Worm (Caenorhabditis elegans) whole organism, L4 larva: ENCODE measurements around the gene abce-1.

Source experiments
- ZK546.5 ChIP-seq, 2 experiments: sonication (generic microtip); optimal IDR thresholded peaks; 2 replicates each; lab custom pipeline; 2017; ENCODE audit warnings: missing biosample characterization in 2 of 2, missing genetic modification characterization in 2 of 2
- aly-2 ChIP-seq: sonication (generic microtip); optimal IDR thresholded peaks from 2 replicates; lab custom pipeline; 2018; ENCODE audit warnings: missing biosample characterization, missing genetic modification characterization
- daf-8 ChIP-seq: fragments of 200-800 bp; sonication (Bioruptor generic); IDR thresholded peaks from 2 replicates; pipeline ENCODE4 v1.3.6; 2022; ENCODE audit warnings: missing genetic modification characterization, missing compliant biosample characterization
- lin-13 ChIP-seq: fragments of 150-350 bp; optimal IDR thresholded peaks from 2 replicates; lab custom pipeline; 2014; ENCODE audit warnings: missing biosample characterization, missing genetic modification reagents, missing genetic modification characterization
- nhr-11 ChIP-seq: fragments of 150-350 bp; optimal IDR thresholded peaks from 2 replicates; lab custom pipeline; 2014; ENCODE audit warnings: missing biosample characterization, missing genetic modification characterization
- nhr-41 ChIP-seq: fragments of 200-800 bp; sonication (Bioruptor generic); IDR thresholded peaks from 2 replicates; pipeline ENCODE4 v1.3.6; 2022; ENCODE audit warnings: missing genetic modification reagents, missing genetic modification characterization, missing compliant biosample characterization
- nhr-6 ChIP-seq: fragments of 150-350 bp; optimal IDR thresholded peaks from 2 replicates; lab custom pipeline; 2014; ENCODE audit warnings: missing biosample characterization, missing genetic modification characterization
- zip-11 ChIP-seq: fragments of 200-800 bp; sonication (Bioruptor generic); IDR thresholded peaks from 2 replicates; pipeline ENCODE4 v1.3.6; 2022; ENCODE audit warnings: missing genetic modification characterization, missing compliant biosample characterization
- ztf-11 ChIP-seq: fragments of 150-350 bp; optimal IDR thresholded peaks from 2 replicates; lab custom pipeline; 2014; ENCODE audit warnings: missing biosample characterization, missing genetic modification characterization

DNA sequence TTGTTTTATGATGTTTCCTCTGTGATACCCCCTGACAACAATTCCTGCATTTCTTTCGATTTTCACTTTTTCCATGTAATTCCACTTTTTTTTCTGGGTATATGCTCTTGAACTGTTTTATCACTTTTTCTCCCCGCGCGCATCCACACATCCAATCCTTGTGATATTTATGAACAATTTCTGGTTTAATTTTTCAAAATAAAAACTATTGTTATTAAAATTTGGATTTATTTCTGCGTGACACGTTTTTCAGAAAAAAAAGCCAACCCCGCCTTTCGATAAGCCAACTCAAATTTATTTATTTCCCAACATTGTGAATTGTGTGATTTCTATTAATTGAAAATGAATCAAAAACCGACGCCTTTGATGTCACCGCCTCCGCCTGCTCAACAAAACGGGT lies 51.1 kb downstream of the abce-1 start, which contains the start of gene Y39E4B.11:
- TF ChIP-seq lin-13 (GFP tag; lab: Kevin White, UChicago) (no peak), nhr-41 (GFP tag; lab: Robert Waterston, UW) (no peak), daf-8 (no peak), nhr-11 (no peak), ZK546.5 (tag; optimal IDR thresholded peaks at IDR 0.05; lab: Kevin White, UChicago) (no peak), ztf-11 (no peak), nhr-6 (tag; lab: Kevin White, UChicago) (no peak), zip-11 (GFP tag; lab: Robert Waterston, UW) (no peak), aly-2 (tag; lab: Kevin White, UChicago) (no peak)
